Worm (Caenorhabditis elegans): ENCODE results near the gene R05H10.3.

R05H10.3 gene

ce11 chrII:14907719-14908118, 38.0 kb downstream of the R05H10.3 start:
- TF ChIP-seq drap-1 (GFP tag; optimal IDR thresholded peaks at IDR 0.05) (no peak), unc-62 (GFP tag; optimal IDR thresholded peaks at IDR 0.05) (no peak), flh-1 (GFP tag; optimal IDR thresholded peaks at IDR 0.05) (no peak), nhr-12 (tag; optimal IDR thresholded peaks at IDR 0.05) (no peak), ceh-83 (GFP tag; optimal IDR thresholded peaks at IDR 0.05) (no peak), mab-5 (tag; optimal IDR thresholded peaks at IDR 0.05) (no peak), lin-32 (GFP tag; optimal IDR thresholded peaks at IDR 0.05) (no peak), nhr-2 (tag; optimal IDR thresholded peaks at IDR 0.05) (no peak), ztf-11 (tag; optimal IDR thresholded peaks at IDR 0.05) (no peak), ces-1 (GFP tag; optimal IDR thresholded peaks at IDR 0.05) (no peak)

- TF ChIP-seq lsy-2 (tag; optimal IDR thresholded peaks at IDR 0.05) (no peak), ceh-83 (GFP tag; optimal IDR thresholded peaks at IDR 0.05) (no peak), mab-5 (tag; optimal IDR thresholded peaks at IDR 0.05) (no peak), pha-4 (tag; optimal IDR thresholded peaks at IDR 0.05) (no peak), elt-1 (tag; optimal IDR thresholded peaks at IDR 0.05; ENCODE audit: borderline replicate concordance, insufficient read depth) (no peak), mls-2 (tag; optimal IDR thresholded peaks at IDR 0.05) (no peak), bed-3 (GFP tag; optimal IDR thresholded peaks at IDR 0.05) (no peak), sem-2 (GFP tag; optimal IDR thresholded peaks at IDR 0.05) (no peak), unc-62 (GFP tag; optimal IDR thresholded peaks at IDR 0.05) (no peak), ces-1 (GFP tag; optimal IDR thresholded peaks at IDR 0.05) (no peak), ceh-39 (tag; optimal IDR thresholded peaks at IDR 0.05) (no peak), cnd-1 (tag; optimal IDR thresholded peaks at IDR 0.05) (no peak), zip-8 (tag; optimal IDR thresholded peaks at IDR 0.05) (no peak), hlh-1 (tag; optimal IDR thresholded peaks at IDR 0.05) (no peak), lin-13 (tag; optimal IDR thresholded peaks at IDR 0.05) (no peak), mep-1 (tag; optimal IDR thresholded peaks at IDR 0.05) (no peak), lin-32 (GFP tag; optimal IDR thresholded peaks at IDR 0.05) (no peak), unc-120 (tag; optimal IDR thresholded peaks at IDR 0.05; ENCODE audit: poor library complexity, severe bottlenecking) (no peak), flh-1 (GFP tag; optimal IDR thresholded peaks at IDR 0.05) (no peak), nhr-28 (tag; optimal IDR thresholded peaks at IDR 0.05) (no peak)
Measured at ce11 chrII:14910307-14910706, 40.6 kb downstream of the R05H10.3 start, which contains the start of gene R03C1.1. TSS of gene R03C1.1 (minus strand) at chrII:14910407.

- no peak for TF ChIP-seq nhr-237 (tag; optimal IDR thresholded peaks at IDR 0.05)
- no peak for TF ChIP-seq mls-2 (tag; optimal IDR thresholded peaks at IDR 0.05)
- no peak for TF ChIP-seq blmp-1 (tag; optimal IDR thresholded peaks at IDR 0.05)
- no peak for TF ChIP-seq ces-1 (GFP tag; optimal IDR thresholded peaks at IDR 0.05)
- no peak for TF ChIP-seq nhr-28 (tag; optimal IDR thresholded peaks at IDR 0.05)
- no peak for TF ChIP-seq unc-39 (tag; optimal IDR thresholded peaks at IDR 0.05)
- TF ChIP-seq ham-2 (GFP tag; optimal IDR thresholded peaks at IDR 0.05), result no peak
- TF ChIP-seq hlh-1 (tag; optimal IDR thresholded peaks at IDR 0.05), result no peak
- TF ChIP-seq M03D4.4 (tag; optimal IDR thresholded peaks at IDR 0.05), result no peak
- no peak for TF ChIP-seq mab-5 (tag; optimal IDR thresholded peaks at IDR 0.05)
Measured at ce11 chrII:14916848-14917247, 47.1 kb downstream of the R05H10.3 start.

ce11 chrII:14919148-14919755, 49.5 kb downstream of the R05H10.3 start, which contains the start of gene pde-3:
TSS of gene pde-3 (plus strand) at chrII:14919705.
- TF ChIP-seq lin-32 (GFP tag; optimal IDR thresholded peaks at IDR 0.05), result no peak
- TF ChIP-seq bed-3 (GFP tag; optimal IDR thresholded peaks at IDR 0.05), result no peak
- no peak for TF ChIP-seq flh-1 (GFP tag; optimal IDR thresholded peaks at IDR 0.05)
- no peak for TF ChIP-seq unc-62 (GFP tag; optimal IDR thresholded peaks at IDR 0.05)
- TF ChIP-seq pha-4 (tag; optimal IDR thresholded peaks at IDR 0.05), result no peak
- TF ChIP-seq lsy-2 (tag; optimal IDR thresholded peaks at IDR 0.05), result no peak
- TF ChIP-seq snpc-4 (tag; optimal IDR thresholded peaks at IDR 0.05), result no peak
- no peak for TF ChIP-seq cnd-1 (tag; optimal IDR thresholded peaks at IDR 0.05)
- TF ChIP-seq mep-1 (tag; optimal IDR thresholded peaks at IDR 0.05), result no peak
- TF ChIP-seq nhr-2 (tag; optimal IDR thresholded peaks at IDR 0.05), result no peak
- no peak for TF ChIP-seq unc-39 (tag; optimal IDR thresholded peaks at IDR 0.05)

- no peak for TF ChIP-seq lin-13 (tag; optimal IDR thresholded peaks at IDR 0.05)
- no peak for TF ChIP-seq sptf-1 (tag; optimal IDR thresholded peaks at IDR 0.05)
- no peak for TF ChIP-seq pha-4 (tag; optimal IDR thresholded peaks at IDR 0.05)
- no peak for TF ChIP-seq sem-2 (GFP tag; optimal IDR thresholded peaks at IDR 0.05)
- no peak for TF ChIP-seq nhr-28 (tag; optimal IDR thresholded peaks at IDR 0.05)
Measured at ce11 chrII:14928766-14929165, 59.0 kb downstream of the R05H10.3 start.

Data from whole organism, mixed stage, embryonic.